Fruit fly (Drosophila melanogaster): ENCODE measurements around the gene CG3857.

Gene CG3857

DNA sequence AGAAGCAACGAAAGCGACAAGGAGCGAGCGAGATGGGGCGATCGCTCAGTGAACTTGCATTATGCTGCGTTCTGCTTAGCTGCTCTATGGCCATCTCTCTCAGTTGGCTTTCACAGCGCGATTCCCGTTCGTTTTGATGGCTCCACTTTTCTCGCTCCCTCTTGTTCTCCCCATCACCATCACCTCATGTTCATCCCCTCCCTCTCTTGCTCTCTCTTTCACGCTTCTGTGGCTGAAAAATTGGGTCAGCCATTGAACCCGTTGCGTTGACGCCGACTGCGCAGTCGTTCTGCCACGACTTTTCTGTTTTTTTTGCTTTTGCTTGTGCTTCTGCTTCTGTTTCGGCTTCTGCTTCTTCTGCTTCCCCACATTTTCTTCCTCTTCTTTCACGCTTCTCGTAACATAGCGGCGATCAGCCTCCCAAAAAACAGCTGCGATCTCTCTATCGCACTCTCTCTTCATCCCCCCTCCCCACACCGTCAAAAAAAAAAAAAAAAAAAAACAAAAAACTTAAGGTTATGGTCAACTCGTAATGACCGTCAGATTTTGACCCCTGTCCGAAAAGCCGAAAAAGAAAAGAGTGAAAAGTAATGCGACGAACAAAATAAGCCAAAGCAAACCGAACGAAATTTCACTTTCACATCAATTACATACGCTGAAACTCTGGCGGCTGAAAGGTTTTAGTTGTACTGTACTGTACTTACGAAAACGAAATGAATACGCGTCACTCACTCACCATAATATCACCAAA, 30.9 kb upstream of the CG3857 start:
- TF ChIP-seq amos (GFP tag; IDR thresholded peaks at IDR 0.05; ENCODE audit: partially characterized antibody), result no peak
- TF ChIP-seq CG32532 (GFP tag; IDR thresholded peaks at IDR 0.05), result no peak
- TF ChIP-seq CG1792 (GFP tag; optimal IDR thresholded peaks at IDR 0.05), result no peak
- no peak for TF ChIP-seq prd (optimal IDR thresholded peaks at IDR 0.05)
- TF ChIP-seq prd (GFP tag; IDR thresholded peaks at IDR 0.05), result no peak
- TF ChIP-seq Fer1 (GFP tag; optimal IDR thresholded peaks at IDR 0.05), result no peak
- TF ChIP-seq Oaz (GFP tag; IDR thresholded peaks at IDR 0.05), result no peak
- no peak for TF ChIP-seq B-H1 (GFP tag; IDR thresholded peaks at IDR 0.05)
- no peak for TF ChIP-seq maf-S (GFP tag; optimal IDR thresholded peaks at IDR 0.05)
- no peak for TF ChIP-seq CG1602 (GFP tag; optimal IDR thresholded peaks at IDR 0.05)
- TF ChIP-seq jing (GFP tag; optimal IDR thresholded peaks at IDR 0.05), result no peak
- TF ChIP-seq kah (GFP tag; optimal IDR thresholded peaks at IDR 0.05), result no peak
- TF ChIP-seq Dref (GFP tag; IDR thresholded peaks at IDR 0.05), result no peak
- no peak for TF ChIP-seq CG10274 (GFP tag; optimal IDR thresholded peaks at IDR 0.05)
- no peak for TF ChIP-seq CG4707 (GFP tag; optimal IDR thresholded peaks at IDR 0.05)
- no peak for TF ChIP-seq wek (GFP tag; optimal IDR thresholded peaks at IDR 0.05)
- TF ChIP-seq Hr3 (GFP tag; optimal IDR thresholded peaks at IDR 0.05), result peak; percentile 63
- TF ChIP-seq CG3995 (GFP tag; optimal IDR thresholded peaks at IDR 0.05), result no peak
- TF ChIP-seq so (GFP tag; IDR thresholded peaks at IDR 0.05), result no peak
- no peak for TF ChIP-seq schlank (tag; optimal IDR thresholded peaks at IDR 0.05)
- no peak for TF ChIP-seq odd (GFP tag; optimal IDR thresholded peaks at IDR 0.05)
- TF ChIP-seq NFAT (GFP tag; IDR thresholded peaks at IDR 0.05), result no peak
- no peak for TF ChIP-seq inv (GFP tag; IDR thresholded peaks at IDR 0.05; ENCODE audit: partially characterized antibody)
- no peak for TF ChIP-seq CG17361 (GFP tag; IDR thresholded peaks at IDR 0.05)
- TF ChIP-seq Dek (tag; optimal IDR thresholded peaks at IDR 0.05), result no peak
- TF ChIP-seq CG8359 (GFP tag; optimal IDR thresholded peaks at IDR 0.05; ENCODE audit: borderline replicate concordance), result no peak
- TF ChIP-seq dysf (GFP tag; IDR thresholded peaks at IDR 0.05), result no peak
- TF ChIP-seq Dfd (GFP tag; optimal IDR thresholded peaks at IDR 0.05), result no peak
- no peak for TF ChIP-seq tup (GFP tag; optimal IDR thresholded peaks at IDR 0.05)
- no peak for TF ChIP-seq lmd (GFP tag; IDR thresholded peaks at IDR 0.05)
- no peak for TF ChIP-seq Xrp1 (GFP tag; IDR thresholded peaks at IDR 0.05)
- TF ChIP-seq tgo (GFP tag; IDR thresholded peaks at IDR 0.05), result no peak
- TF ChIP-seq ap (GFP tag; IDR thresholded peaks at IDR 0.05), result no peak
- no peak for TF ChIP-seq BtbVII (GFP tag; optimal IDR thresholded peaks at IDR 0.05)
- no peak for TF ChIP-seq CG8281 (tag; optimal IDR thresholded peaks at IDR 0.05)
- TF ChIP-seq Vsx1 (GFP tag; optimal IDR thresholded peaks at IDR 0.05), result peak; percentile 36
- TF ChIP-seq gce (GFP tag; IDR thresholded peaks at IDR 0.05), result no peak
- no peak for TF ChIP-seq CG6654 (GFP tag; optimal IDR thresholded peaks at IDR 0.05)
- no peak for TF ChIP-seq CG30020 (tag; optimal IDR thresholded peaks at IDR 0.05)
- no peak for TF ChIP-seq CG14441 (GFP tag; IDR thresholded peaks at IDR 0.05)
- TF ChIP-seq CG30403 (GFP tag; optimal IDR thresholded peaks at IDR 0.05), result no peak
- no peak for TF ChIP-seq Chrac-16 (GFP tag; optimal IDR thresholded peaks at IDR 0.05)
- peak; percentile 44; the same call in 1 of the 2 replicates for TF ChIP-seq rib (GFP tag; IDR thresholded peaks at IDR 0.05)
- TF ChIP-seq CG12071 (GFP tag; optimal IDR thresholded peaks at IDR 0.05), result no peak
- TF ChIP-seq HHEX (GFP tag; optimal IDR thresholded peaks at IDR 0.05), result no peak
- no peak for TF ChIP-seq CG16779 (GFP tag; IDR thresholded peaks at IDR 0.05)
- TF ChIP-seq CG6791 (GFP tag; IDR thresholded peaks at IDR 0.05; ENCODE audit: partially characterized antibody), result no peak
- no peak for TF ChIP-seq scrt (GFP tag; optimal IDR thresholded peaks at IDR 0.05)
- TF ChIP-seq gcm2 (GFP tag; optimal IDR thresholded peaks at IDR 0.05), result no peak
- TF ChIP-seq CG5245 (GFP tag; optimal IDR thresholded peaks at IDR 0.05), result no peak
- no peak for TF ChIP-seq CG1647 (GFP tag; optimal IDR thresholded peaks at IDR 0.05)

Measured in whole organism, embryonic.